Worm (Caenorhabditis elegans) whole organism, early embryonic: ENCODE results near the gene srb-6.

Experiments
- B0310.2 ChIP-seq: sonication (generic microtip); optimal IDR thresholded peaks from 2 replicates; lab custom pipeline; 2016; ENCODE audit warnings: mild to moderate bottlenecking, missing genetic modification characterization, missing compliant biosample characterization
- F13C5.2 ChIP-seq: sonication (generic microtip); optimal IDR thresholded peaks from 2 replicates; lab custom pipeline; 2017; ENCODE audit warnings: mild to moderate bottlenecking, missing genetic modification characterization, inconsistent platforms, missing compliant biosample characterization
- aly-1 ChIP-seq: sonication (generic microtip); optimal IDR thresholded peaks from 2 replicates; lab custom pipeline; 2016; ENCODE audit warnings: missing genetic modification characterization, missing compliant biosample characterization
- ama-1 ChIP-seq: fragments of 150-350 bp; optimal IDR thresholded peaks from 2 replicates; lab custom pipeline; 2014
- ceh-13 ChIP-seq: fragments of 200-800 bp; sonication (Bioruptor generic); optimal IDR thresholded peaks from 2 replicates; lab custom pipeline; 2018; ENCODE audit warnings: mild to moderate bottlenecking, missing genetic modification characterization, missing compliant biosample characterization
- ceh-36 ChIP-seq: sonication (generic microtip); optimal IDR thresholded peaks from 2 replicates; lab custom pipeline; 2016; ENCODE audit warnings: missing genetic modification characterization, inconsistent platforms, missing compliant biosample characterization
- ets-7 ChIP-seq: sonication (generic microtip); optimal IDR thresholded peaks from 2 replicates; lab custom pipeline; 2016; ENCODE audit warnings: missing genotype, missing genetic modification characterization, missing compliant biosample characterization
- flt-1 ChIP-seq: fragments of 200-800 bp; sonication (Bioruptor generic); IDR thresholded peaks from 2 replicates; pipeline ENCODE4 v1.3.6; 2022; ENCODE audit warnings: missing genetic modification characterization, missing compliant biosample characterization
- hmbx-1 ChIP-seq: sonication (generic microtip); optimal IDR thresholded peaks from 2 replicates; lab custom pipeline; 2016; ENCODE audit warnings: mild to moderate bottlenecking, missing genetic modification characterization, missing compliant biosample characterization
- hmg-4 ChIP-seq: fragments of 200-800 bp; sonication (Bioruptor generic); optimal IDR thresholded peaks from 2 replicates; lab custom pipeline; 2018; ENCODE audit warnings: mild to moderate bottlenecking, missing genetic modification characterization, missing compliant biosample characterization
- hnd-1 ChIP-seq: sonication (generic microtip); optimal IDR thresholded peaks from 2 replicates; lab custom pipeline; 2016; ENCODE audit warnings: missing genetic modification characterization, missing compliant biosample characterization
- pes-1 ChIP-seq: fragments of 200-800 bp; sonication (Bioruptor generic); IDR thresholded peaks from 2 replicates; pipeline ENCODE4 v1.3.6; 2022; ENCODE audit warnings: missing genetic modification reagents, missing genetic modification characterization, missing compliant biosample characterization
- scrt-1 ChIP-seq: fragments of 200-800 bp; sonication (Bioruptor generic); IDR thresholded peaks from 2 replicates; pipeline ENCODE4 v1.3.6; 2022; ENCODE audit warnings: missing genetic modification characterization, missing compliant biosample characterization
- sea-1 ChIP-seq: fragments of 200-800 bp; sonication (Bioruptor generic); conservative IDR thresholded peaks from 2 replicates; pipeline ENCODE4 v1.3.6; 2022; ENCODE audit warnings: missing genetic modification characterization, missing compliant biosample characterization
- tbx-11 ChIP-seq: fragments of 200-800 bp; sonication (Bioruptor generic); IDR thresholded peaks from 2 replicates; pipeline ENCODE4 v1.3.6; 2022; ENCODE audit warnings: missing genetic modification characterization, missing compliant biosample characterization
- tbx-37 ChIP-seq: fragments of 200-800 bp; sonication (Bioruptor generic); conservative IDR thresholded peaks from 2 replicates; pipeline ENCODE4 v1.3.6; 2022; ENCODE audit warnings: missing genetic modification reagents, missing genetic modification characterization, missing compliant biosample characterization
- tra-4 ChIP-seq: sonication (generic microtip); optimal IDR thresholded peaks from 2 replicates; lab custom pipeline; 2017; ENCODE audit warnings: missing genetic modification characterization, missing compliant biosample characterization

The srb-6 gene

ce11 chrII:10230972-10231371 lies 36.3 kb downstream of the srb-6 start, which contains the start of gene T01E8.8:
Gene T01E8.8, plus strand, starts transcription at chrII:10231272.
- no peak for TF ChIP-seq F13C5.2 (tag; lab: Kevin White, UChicago)
- TF ChIP-seq ceh-36 (tag; lab: Kevin White, UChicago): no peak
- TF ChIP-seq sea-1 (GFP tag; lab: Robert Waterston, UW): no peak
- no peak for TF ChIP-seq pes-1 (GFP tag; lab: Robert Waterston, UW)
- no peak for TF ChIP-seq tbx-37 (GFP tag; lab: Robert Waterston, UW)
- TF ChIP-seq ama-1 (lab: Kevin White, UChicago): no peak
- no peak for TF ChIP-seq hmg-4 (GFP tag; lab: Kevin White, UChicago)
- no peak for TF ChIP-seq tra-4 (tag; lab: Kevin White, UChicago)

- TF ChIP-seq hnd-1 (tag; lab: Kevin White, UChicago): no peak
- no peak for TF ChIP-seq sea-1 (GFP tag; lab: Robert Waterston, UW)
- no peak for TF ChIP-seq tbx-37 (GFP tag; lab: Robert Waterston, UW)
- no peak for TF ChIP-seq flt-1
- TF ChIP-seq ets-7: no peak
- TF ChIP-seq hmbx-1: no peak
- no peak for TF ChIP-seq scrt-1 (GFP tag; lab: Robert Waterston, UW)
- TF ChIP-seq ceh-13 (GFP tag; lab: Kevin White, UChicago): no peak
- no peak for TF ChIP-seq tbx-11 (GFP tag; lab: Robert Waterston, UW)
- TF ChIP-seq F13C5.2 (tag; lab: Kevin White, UChicago): no peak
- no peak for TF ChIP-seq pes-1 (GFP tag; lab: Robert Waterston, UW)
- TF ChIP-seq tra-4 (tag; lab: Kevin White, UChicago): no peak
- no peak for TF ChIP-seq aly-1 (tag; lab: Kevin White, UChicago)
- TF ChIP-seq B0310.2: no peak
- TF ChIP-seq ceh-36 (tag; lab: Kevin White, UChicago): no peak
- TF ChIP-seq ama-1 (lab: Kevin White, UChicago): no peak
- TF ChIP-seq hmg-4 (GFP tag; lab: Kevin White, UChicago): no peak
Observed at ce11 chrII:10231874-10232273, 37.2 kb downstream of the srb-6 start.

- TF ChIP-seq aly-1 (tag; lab: Kevin White, UChicago) (no peak), tbx-11 (GFP tag; lab: Robert Waterston, UW) (no peak), scrt-1 (GFP tag; lab: Robert Waterston, UW) (no peak), ceh-13 (GFP tag; lab: Kevin White, UChicago) (no peak), ama-1 (lab: Kevin White, UChicago) (no peak), tbx-37 (GFP tag; lab: Robert Waterston, UW) (no peak), B0310.2 (no peak), sea-1 (GFP tag; lab: Robert Waterston, UW) (no peak), flt-1 (no peak)
Observed at ce11 chrII:10234398-10234797, 39.7 kb downstream of the srb-6 start, which contains the start of gene ubxn-5. Gene ubxn-5, minus strand, starts transcription at chrII:10234498.

- no peak for TF ChIP-seq tbx-11 (GFP tag; lab: Robert Waterston, UW)
- no peak for TF ChIP-seq pes-1 (GFP tag; lab: Robert Waterston, UW)
- no peak for TF ChIP-seq hmbx-1
- no peak for TF ChIP-seq B0310.2
- TF ChIP-seq F13C5.2 (tag; lab: Kevin White, UChicago): no peak
- no peak for TF ChIP-seq scrt-1 (GFP tag; lab: Robert Waterston, UW)
- no peak for TF ChIP-seq hnd-1 (tag; lab: Kevin White, UChicago)
- no peak for TF ChIP-seq flt-1
- no peak for TF ChIP-seq ceh-36 (tag; lab: Kevin White, UChicago)
- TF ChIP-seq ama-1 (lab: Kevin White, UChicago): no peak
- TF ChIP-seq aly-1 (tag; lab: Kevin White, UChicago): no peak
- TF ChIP-seq ceh-13 (GFP tag; lab: Kevin White, UChicago): no peak
- TF ChIP-seq sea-1 (GFP tag; lab: Robert Waterston, UW): no peak
- TF ChIP-seq hmg-4 (GFP tag; lab: Kevin White, UChicago): no peak
- TF ChIP-seq tra-4 (tag; lab: Kevin White, UChicago): no peak
- no peak for TF ChIP-seq ets-7
- no peak for TF ChIP-seq tbx-37 (GFP tag; lab: Robert Waterston, UW)
Observed at ce11 chrII:10239595-10239994, 44.9 kb downstream of the srb-6 start, which contains the start of gene mec-15. Gene mec-15, minus strand, starts transcription at chrII:10239695.

- TF ChIP-seq flt-1 (no peak), ama-1 (lab: Kevin White, UChicago) (no peak), sea-1 (GFP tag; lab: Robert Waterston, UW) (no peak), tbx-11 (GFP tag; lab: Robert Waterston, UW) (no peak), ceh-36 (tag; lab: Kevin White, UChicago) (no peak), hmbx-1 (no peak), aly-1 (tag; lab: Kevin White, UChicago) (no peak), hnd-1 (tag; lab: Kevin White, UChicago) (no peak), F13C5.2 (tag; lab: Kevin White, UChicago) (no peak), pes-1 (GFP tag; lab: Robert Waterston, UW) (no peak), tbx-37 (GFP tag; lab: Robert Waterston, UW) (no peak), scrt-1 (GFP tag; lab: Robert Waterston, UW) (no peak), hmg-4 (GFP tag; lab: Kevin White, UChicago) (no peak), ets-7 (no peak), tra-4 (tag; lab: Kevin White, UChicago) (no peak)
Observed at ce11 chrII:10242294-10242693, 47.6 kb downstream of the srb-6 start, which contains the start of gene mrps-14. Gene mrps-14, minus strand, starts transcription at chrII:10242490.

- TF ChIP-seq F13C5.2 (tag; lab: Kevin White, UChicago): no peak
Observed at ce11 chrII:10245612-10246011, 50.9 kb downstream of the srb-6 start.
